Fruit fly (Drosophila melanogaster) whole organism, embryonic: ENCODE measurements around the gene CkIIbeta.

ENCODE experiments used
- CG10366 ChIP-seq: fragments of 200-800 bp; sonication (Bioruptor generic); IDR thresholded peaks from 2 replicates; pipeline ENCODE4 v1.3.6; 2022; ENCODE audit warnings: missing biosample characterization, missing genetic modification characterization
- CG10543 ChIP-seq: fragments of 200-800 bp; sonication (Bioruptor generic); optimal IDR thresholded peaks from 3 replicates; lab custom pipeline; 2017; ENCODE audit warnings: missing biosample characterization, mild to moderate bottlenecking, missing genetic modification characterization, moderate library complexity
- CG11093 ChIP-seq: fragments of 200-800 bp; sonication (Bioruptor generic); IDR thresholded peaks from 3 replicates; pipeline ENCODE4 v1.3.6; 2022; ENCODE audit warnings: missing biosample characterization, missing genetic modification characterization
- CG11560 ChIP-seq: fragments of 200-800 bp; sonication (Bioruptor generic); IDR thresholded peaks from 3 replicates; pipeline ENCODE4 v1.3.6; 2022; ENCODE audit warnings: missing biosample characterization, missing genetic modification characterization
- CG12155 ChIP-seq: fragments of 200-800 bp; sonication (Bioruptor generic); optimal IDR thresholded peaks from 3 replicates; lab custom pipeline; 2016; ENCODE audit warnings: missing biosample characterization, missing genetic modification characterization
- CG13424 ChIP-seq: fragments of 200-800 bp; sonication (Bioruptor generic); optimal IDR thresholded peaks from 2 replicates; lab custom pipeline; 2019; ENCODE audit warnings: missing biosample characterization, mild to moderate bottlenecking, missing genetic modification characterization, moderate library complexity
- CG15479 ChIP-seq: fragments of 200-800 bp; sonication (Bioruptor generic); optimal IDR thresholded peaks from 3 replicates; lab custom pipeline; 2019; ENCODE audit warnings: missing biosample characterization, mild to moderate bottlenecking, missing genetic modification characterization, moderate library complexity
- CG16779 ChIP-seq: fragments of 200-800 bp; sonication (Bioruptor generic); IDR thresholded peaks from 2 replicates; pipeline ENCODE4 v1.3.6; 2022; ENCODE audit warnings: missing biosample characterization, missing genetic modification characterization
- CG17802 ChIP-seq: fragments of 200-800 bp; sonication (Bioruptor generic); optimal IDR thresholded peaks from 2 replicates; lab custom pipeline; 2018; ENCODE audit warnings: missing biosample characterization, mild to moderate bottlenecking, missing genetic modification characterization, moderate library complexity
- CG18599 ChIP-seq: fragments of 200-800 bp; sonication (Bioruptor generic); optimal IDR thresholded peaks from 3 replicates; lab custom pipeline; 2017; ENCODE audit warnings: missing biosample characterization, missing genetic modification characterization, mild to moderate bottlenecking, moderate library complexity, missing genetic modification reagents
- CG2116 ChIP-seq: fragments of 200-800 bp; sonication (Bioruptor generic); optimal IDR thresholded peaks from 3 replicates; lab custom pipeline; 2018; ENCODE audit warnings: missing biosample characterization, mild to moderate bottlenecking, missing genetic modification characterization
- CG2712 ChIP-seq: fragments of 200-800 bp; optimal IDR thresholded peaks from 3 replicates; lab custom pipeline; 2019; ENCODE audit warnings: missing biosample characterization, mild to moderate bottlenecking, missing genetic modification characterization, moderate library complexity
- CG31441 ChIP-seq: fragments of 200-800 bp; sonication (Bioruptor generic); IDR thresholded peaks from 2 replicates; pipeline ENCODE4 v1.3.6; 2022; ENCODE audit warnings: missing biosample characterization, missing genetic modification characterization
- CG34376 ChIP-seq: fragments of 200-800 bp; sonication (Bioruptor generic); optimal IDR thresholded peaks from 2 replicates; lab custom pipeline; 2018; ENCODE audit warnings: missing biosample characterization, mild to moderate bottlenecking, missing genetic modification characterization
- CG43689 ChIP-seq: fragments of 200-800 bp; sonication (Bioruptor generic); IDR thresholded peaks from 2 replicates; pipeline ENCODE4 v1.3.6; 2022; ENCODE audit warnings: missing biosample characterization, missing genetic modification characterization
- CG7745 ChIP-seq: fragments of 200-800 bp; sonication (Bioruptor generic); optimal IDR thresholded peaks from 2 replicates; lab custom pipeline; 2018; ENCODE audit warnings: missing biosample characterization, mild to moderate bottlenecking, missing genetic modification characterization, moderate library complexity
- CG7928 ChIP-seq: fragments of 200-800 bp; sonication (Bioruptor generic); optimal IDR thresholded peaks from 2 replicates; lab custom pipeline; 2017; ENCODE audit warnings: missing biosample characterization, mild to moderate bottlenecking, missing genetic modification characterization
- CG7963 ChIP-seq: fragments of 200-800 bp; sonication (Bioruptor generic); IDR thresholded peaks from 3 replicates; pipeline ENCODE4 v1.3.6; 2022; ENCODE audit warnings: missing biosample characterization, missing genetic modification characterization; ENCODE audit not compliant: partially characterized antibody
- CG8478 ChIP-seq: fragments of >200 bp; optimal IDR thresholded peaks from 2 replicates; lab custom pipeline; 2018
- CG9609 ChIP-seq: fragments of 200-800 bp; sonication (Bioruptor generic); optimal IDR thresholded peaks from 3 replicates; lab custom pipeline; 2016; ENCODE audit warnings: missing biosample characterization, missing genetic modification characterization
- CG9727 ChIP-seq: fragments of 200-800 bp; sonication (Bioruptor generic); optimal IDR thresholded peaks from 3 replicates; lab custom pipeline; 2017; ENCODE audit warnings: missing biosample characterization, mild to moderate bottlenecking, missing genetic modification characterization
- CG9817 ChIP-seq: fragments of 200-800 bp; sonication (Bioruptor generic); optimal IDR thresholded peaks from 2 replicates; lab custom pipeline; 2018; ENCODE audit warnings: missing biosample characterization, mild to moderate bottlenecking, missing genetic modification characterization, moderate library complexity
- Chrac-16 ChIP-seq: fragments of 200-800 bp; sonication (Bioruptor generic); optimal IDR thresholded peaks from 3 replicates; lab custom pipeline; 2016; ENCODE audit warnings: missing biosample characterization, missing genetic modification characterization
- Dip2 ChIP-seq: fragments of 200-800 bp; sonication (Bioruptor generic); IDR thresholded peaks from 2 replicates; pipeline ENCODE4 v1.3.6; 2022; ENCODE audit warnings: missing biosample characterization, missing genetic modification characterization
- Dip3 ChIP-seq: fragments of 200-800 bp; sonication (Bioruptor generic); optimal IDR thresholded peaks from 3 replicates; lab custom pipeline; 2016; ENCODE audit warnings: missing biosample characterization, missing genetic modification characterization
- Dp ChIP-seq: fragments of 200-800 bp; sonication (Bioruptor generic); optimal IDR thresholded peaks from 2 replicates; lab custom pipeline; 2018; ENCODE audit warnings: missing biosample characterization, mild to moderate bottlenecking, missing genetic modification characterization, moderate library complexity
- GATAe ChIP-seq: fragments of 200-800 bp; sonication (Bioruptor generic); conservative IDR thresholded peaks from 2 replicates; pipeline ENCODE4 v1.3.6; 2022; ENCODE audit warnings: missing biosample characterization, missing genetic modification characterization
- Jarid2 ChIP-seq: fragments of 200-800 bp; sonication (Bioruptor generic); optimal IDR thresholded peaks from 3 replicates; lab custom pipeline; 2017; ENCODE audit warnings: mild to moderate bottlenecking, missing biosample characterization, missing genetic modification reagents, missing genetic modification characterization
- Scr ChIP-seq: fragments of 200-800 bp; sonication (Bioruptor generic); IDR thresholded peaks from 2 replicates; pipeline ENCODE4 v1.3.6; 2022; ENCODE audit warnings: missing biosample characterization, missing genetic modification characterization; ENCODE audit not compliant: partially characterized antibody
- Tbp ChIP-seq: fragments of >200 bp; optimal IDR thresholded peaks from 2 replicates; lab custom pipeline; 2018; ENCODE audit warnings: missing biosample characterization, missing genetic modification characterization
- Xbp1 ChIP-seq: fragments of 200-800 bp; sonication (Bioruptor generic); optimal IDR thresholded peaks from 3 replicates; lab custom pipeline; 2016; ENCODE audit warnings: missing biosample characterization, mild to moderate bottlenecking, missing genetic modification characterization
- dpn ChIP-seq, 2 experiments: fragments of 200-800 bp; sonication (Bioruptor generic); optimal IDR thresholded peaks; 3 replicates each; lab custom pipeline; 2016; ENCODE audit warnings: missing biosample characterization in 2 of 2, missing genetic modification characterization in 2 of 2
- ewg ChIP-seq: fragments of 200-800 bp; sonication (Bioruptor generic); optimal IDR thresholded peaks from 3 replicates; lab custom pipeline; 2017; ENCODE audit warnings: mild to moderate bottlenecking, missing biosample characterization, missing genetic modification reagents, missing genetic modification characterization
- gcm ChIP-seq: fragments of 200-800 bp; sonication (Bioruptor generic); optimal IDR thresholded peaks from 2 replicates; lab custom pipeline; 2019; ENCODE audit warnings: missing biosample characterization, mild to moderate bottlenecking, missing genetic modification characterization, moderate library complexity
- gcm2 ChIP-seq: fragments of 200-800 bp; sonication (Bioruptor generic); optimal IDR thresholded peaks from 2 replicates; lab custom pipeline; 2016; ENCODE audit warnings: missing biosample characterization, missing genetic modification characterization
- grau ChIP-seq: fragments of 200-800 bp; optimal IDR thresholded peaks from 3 replicates; lab custom pipeline; 2019; ENCODE audit warnings: missing biosample characterization, mild to moderate bottlenecking, missing genetic modification characterization, moderate library complexity
- gsb-n ChIP-seq: fragments of 200-800 bp; sonication (Bioruptor generic); optimal IDR thresholded peaks from 3 replicates; lab custom pipeline; 2018; ENCODE audit warnings: missing biosample characterization, mild to moderate bottlenecking, missing genetic modification characterization
- hb ChIP-seq: fragments of 200-800 bp; sonication (Bioruptor generic); IDR thresholded peaks from 3 replicates; pipeline ENCODE4 v1.3.6; 2022; ENCODE audit warnings: missing biosample characterization, missing genetic modification characterization; ENCODE audit not compliant: partially characterized antibody
- hbn ChIP-seq: fragments of 200-800 bp; sonication (Bioruptor generic); IDR thresholded peaks from 2 replicates; pipeline ENCODE4 v1.3.6; 2022; ENCODE audit warnings: missing biosample characterization, missing genetic modification characterization; ENCODE audit not compliant: partially characterized antibody
- nau ChIP-seq: fragments of 200-800 bp; sonication (Bioruptor generic); optimal IDR thresholded peaks from 3 replicates; lab custom pipeline; 2017; ENCODE audit warnings: missing biosample characterization, mild to moderate bottlenecking, missing genetic modification characterization, missing genetic modification reagents
- nmo ChIP-seq: fragments of 200-800 bp; sonication (Bioruptor generic); optimal IDR thresholded peaks from 2 replicates; lab custom pipeline; 2018; ENCODE audit warnings: missing biosample characterization, mild to moderate bottlenecking, missing genetic modification characterization, moderate library complexity
- onecut ChIP-seq: fragments of 200-800 bp; sonication (Bioruptor generic); IDR thresholded peaks from 2 replicates; pipeline ENCODE4 v1.3.6; 2022; ENCODE audit warnings: missing biosample characterization, missing genetic modification characterization
- pita ChIP-seq: fragments of 200-800 bp; sonication (Bioruptor generic); optimal IDR thresholded peaks from 2 replicates; lab custom pipeline; 2017; ENCODE audit warnings: missing biosample characterization, mild to moderate bottlenecking, missing genetic modification characterization
- rib ChIP-seq: fragments of 200-800 bp; sonication (Bioruptor generic); IDR thresholded peaks from 2 replicates; pipeline ENCODE4 v1.3.6; 2022; ENCODE audit warnings: missing biosample characterization, missing genetic modification characterization
- slbo ChIP-seq: fragments of 200-800 bp; sonication (Bioruptor generic); IDR thresholded peaks from 2 replicates; pipeline ENCODE4 v1.3.6; 2022; ENCODE audit warnings: missing biosample characterization, missing genetic modification characterization
- slou ChIP-seq: fragments of 200-800 bp; sonication (Bioruptor generic); optimal IDR thresholded peaks from 3 replicates; lab custom pipeline; 2016; ENCODE audit warnings: missing biosample characterization, missing genetic modification characterization
- tgo ChIP-seq: fragments of 200-800 bp; sonication (Bioruptor generic); IDR thresholded peaks from 3 replicates; pipeline ENCODE4 v1.3.6; 2022; ENCODE audit warnings: missing biosample characterization, missing genetic modification characterization
- tll ChIP-seq, 2 experiments: fragments of 200-800 bp in 1 of 2; fragments of >200 bp in 1 of 2; sonication (Bioruptor generic) in 1 of 2; optimal IDR thresholded peaks; 2 replicates each; lab custom pipeline; 2017 to 2019; ENCODE audit warnings: missing biosample characterization in 2 of 2, missing genetic modification characterization in 2 of 2, mild to moderate bottlenecking in 1 of 2, moderate library complexity in 1 of 2
- trem ChIP-seq: fragments of 200-800 bp; optimal IDR thresholded peaks from 3 replicates; lab custom pipeline; 2019; ENCODE audit warnings: missing biosample characterization, mild to moderate bottlenecking, missing genetic modification characterization, moderate library complexity
- vnd ChIP-seq: fragments of 200-800 bp; sonication (Bioruptor generic); IDR thresholded peaks from 3 replicates; pipeline ENCODE4 v1.3.6; 2022; ENCODE audit warnings: missing biosample characterization, missing genetic modification characterization; ENCODE audit not compliant: partially characterized antibody

The CkIIbeta gene

dm6 chrX:11816434-11816948 is 24.2 kb downstream of the CkIIbeta start, which contains the start of the genes CG1578 and rudhira:
Gene CG1578, minus strand, starts transcription at chrX:11816551.
Gene rudhira, plus strand, starts transcription at chrX:11816898.
- TF ChIP-seq hb (GFP tag; lab: Robert Waterston, UW) = no peak
- no peak for TF ChIP-seq slou
- TF ChIP-seq gcm = no peak
- TF ChIP-seq GATAe (GFP tag; lab: Robert Waterston, UW) = no peak
- no peak for TF ChIP-seq CG8478
- TF ChIP-seq rib (GFP tag; lab: Robert Waterston, UW) = 0 out of 2 replicates have a peak, but pooled peaks have one; percentile 24
- TF ChIP-seq CG31441 (GFP tag; lab: Robert Waterston, UW) = peak; percentile 33; the same call in 1 of the 2 replicates
- TF ChIP-seq nmo = peak; percentile 47
- TF ChIP-seq CG43689 (GFP tag; lab: Robert Waterston, UW) = no peak
- no peak for TF ChIP-seq CG2712
- no peak for TF ChIP-seq Chrac-16 (GFP tag; lab: Kevin White, UChicago)
- no peak for TF ChIP-seq CG15479 (GFP tag; lab: Kevin White, UChicago)
- no peak for TF ChIP-seq CG10366
- no peak for TF ChIP-seq CG11093 (GFP tag; lab: Robert Waterston, UW)
- no peak for TF ChIP-seq CG17802 (tag; lab: Kevin White, UChicago)
- TF ChIP-seq tgo (GFP tag; lab: Robert Waterston, UW) = no peak
- no peak for TF ChIP-seq CG7963 (GFP tag; lab: Robert Waterston, UW)
- TF ChIP-seq vnd = no peak
- peak; percentile 11; the same call in 1 of the 2 replicates for TF ChIP-seq onecut
- no peak for TF ChIP-seq CG9609 (GFP tag; lab: Kevin White, UChicago)
- TF ChIP-seq dpn (GFP tag; optimal IDR thresholded peaks at IDR 0.05; lab: Kevin White, UChicago) = no peak
- peak; percentile 30 for TF ChIP-seq CG9727 (GFP tag; lab: Kevin White, UChicago)
- peak; percentile 9 for TF ChIP-seq CG9817 (tag; lab: Kevin White, UChicago)
- peak; percentile 20 for TF ChIP-seq Xbp1 (GFP tag; lab: Kevin White, UChicago)
- TF ChIP-seq nau (GFP tag; lab: Kevin White, UChicago) = no peak
- no peak for TF ChIP-seq CG34376
- peak; percentile 35 for TF ChIP-seq CG2116 (GFP tag; lab: Kevin White, UChicago)
- no peak for TF ChIP-seq tll (GFP tag; optimal IDR thresholded peaks at IDR 0.05; lab: Kevin White, UChicago)
- no peak for TF ChIP-seq Tbp (GFP tag; lab: Kevin White, UChicago)
- no peak for TF ChIP-seq CG7745 (tag; lab: Kevin White, UChicago)
- peak; percentile 26 for TF ChIP-seq gsb-n
- no peak for TF ChIP-seq Dip2 (GFP tag; lab: Robert Waterston, UW)
- TF ChIP-seq hbn (GFP tag; lab: Robert Waterston, UW) = no peak
- no peak for TF ChIP-seq Dip3
- TF ChIP-seq CG16779 = no peak
- no peak for TF ChIP-seq CG7928 (GFP tag; lab: Kevin White, UChicago)
- TF ChIP-seq Jarid2 (GFP tag; lab: Kevin White, UChicago) = no peak
- peak; percentile 24 for TF ChIP-seq trem (tag; lab: Kevin White, UChicago)
- TF ChIP-seq CG18599 (GFP tag; lab: Kevin White, UChicago) = no peak
- TF ChIP-seq CG10543 = peak; percentile 36
- TF ChIP-seq Dp = peak; percentile 54
- TF ChIP-seq grau (tag; lab: Kevin White, UChicago) = no peak
- no peak for TF ChIP-seq gcm2 (GFP tag; lab: Kevin White, UChicago)
- TF ChIP-seq CG12155 = no peak
- no peak for TF ChIP-seq CG13424 (tag; lab: Kevin White, UChicago)
- TF ChIP-seq ewg (GFP tag; lab: Kevin White, UChicago) = no peak
- no peak for TF ChIP-seq CG11560 (tag; lab: Robert Waterston, UW)
- TF ChIP-seq Scr (GFP tag; lab: Robert Waterston, UW) = peak; percentile 26; the same call in 1 of the 2 replicates
- TF ChIP-seq slbo (GFP tag; lab: Robert Waterston, UW) = no peak
- no peak for TF ChIP-seq pita (GFP tag; lab: Kevin White, UChicago)
